Fruit fly (Drosophila melanogaster): Measurements from ENCODE around the gene CG2126.
A peak's percentile ranks its signal among the peaks of the same experiment; 100 is the strongest.

The CG2126 gene

DNA sequence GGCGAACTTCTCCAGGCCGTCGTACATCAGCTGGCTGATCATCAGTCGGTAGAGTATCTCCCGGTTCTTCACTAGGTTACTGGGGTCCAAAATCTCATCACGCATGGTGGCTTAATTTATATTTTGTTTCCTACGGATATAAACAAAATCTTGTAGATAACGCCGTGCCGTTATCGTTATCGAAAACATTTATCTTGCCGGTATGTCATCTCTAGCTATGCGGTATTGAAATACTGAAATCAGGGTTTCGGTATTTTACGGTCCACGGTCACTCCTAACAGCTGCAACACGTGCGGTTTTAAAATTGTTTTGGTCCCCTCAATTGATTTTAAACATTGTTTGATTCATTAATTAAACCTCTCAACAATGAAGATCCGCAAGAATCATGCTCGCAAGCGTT lies 39.7 kb downstream of the CG2126 start, which contains the start of the genes CstF50 and CG11563 (continued):
- TF ChIP-seq CG18011 (GFP tag; optimal IDR thresholded peaks at IDR 0.05) (no peak), Dek (tag; optimal IDR thresholded peaks at IDR 0.05) (no peak), Dfd (GFP tag; optimal IDR thresholded peaks at IDR 0.05) (no peak), phol (tag; optimal IDR thresholded peaks at IDR 0.05) (no peak), B-H2 (GFP tag; optimal IDR thresholded peaks at IDR 0.05) (no peak), D (optimal IDR thresholded peaks at IDR 0.05) (no peak), D (GFP tag; optimal IDR thresholded peaks at IDR 0.05) (no peak), CG17912 (GFP tag; optimal IDR thresholded peaks at IDR 0.05) (no peak), Nf-YC (tag; optimal IDR thresholded peaks at IDR 0.05) (no peak), CG16815 (GFP tag; optimal IDR thresholded peaks at IDR 0.05) (no peak), nerfin-2 (GFP tag; IDR thresholded peaks at IDR 0.05; ENCODE audit: partially characterized antibody) (no peak), run (tag; optimal IDR thresholded peaks at IDR 0.05) (no peak), CG10366 (GFP tag; IDR thresholded peaks at IDR 0.05) (no peak), CTCF (GFP tag; optimal IDR thresholded peaks at IDR 0.05) (no peak), CG10462 (GFP tag; optimal IDR thresholded peaks at IDR 0.05) (no peak), CG12942 (GFP tag; optimal IDR thresholded peaks at IDR 0.05) (no peak), CG9437 (GFP tag; optimal IDR thresholded peaks at IDR 0.05) (peak; percentile 7), CG17359 (tag; optimal IDR thresholded peaks at IDR 0.05) (no peak), NfI (GFP tag; optimal IDR thresholded peaks at IDR 0.05) (no peak), Myb (GFP tag; optimal IDR thresholded peaks at IDR 0.05) (no peak), CG34376 (GFP tag; optimal IDR thresholded peaks at IDR 0.05) (no peak), lov (optimal IDR thresholded peaks at IDR 0.05) (no peak), lov (GFP tag; IDR thresholded peaks at IDR 0.05) (no peak), B-H1 (GFP tag; IDR thresholded peaks at IDR 0.05) (no peak), Atf3 (GFP tag; optimal IDR thresholded peaks at IDR 0.05) (no peak), CG34422 (GFP tag; IDR thresholded peaks at IDR 0.05) (peak; percentile 81; the same call in 1 of the 3 replicates), nau (GFP tag; optimal IDR thresholded peaks at IDR 0.05) (no peak), Pdp1 (GFP tag; optimal IDR thresholded peaks at IDR 0.05) (no peak), eyg (GFP tag; optimal IDR thresholded peaks at IDR 0.05) (no peak), CG31388 (GFP tag; optimal IDR thresholded peaks at IDR 0.05) (no peak), Dip2 (GFP tag; IDR thresholded peaks at IDR 0.05) (no peak), vfl (GFP tag; optimal IDR thresholded peaks at IDR 0.05) (no peak), CG16779 (GFP tag; IDR thresholded peaks at IDR 0.05) (no peak), CG17361 (GFP tag; IDR thresholded peaks at IDR 0.05) (no peak), gem (tag; optimal IDR thresholded peaks at IDR 0.05) (no peak), eve (GFP tag; optimal IDR thresholded peaks at IDR 0.05) (no peak), CG13894 (tag; optimal IDR thresholded peaks at IDR 0.05) (no peak), chinmo (GFP tag; IDR thresholded peaks at IDR 0.05; ENCODE audit: partially characterized antibody) (peak; percentile 71; the same call in 2 of the 4 replicates), CG15011 (GFP tag; optimal IDR thresholded peaks at IDR 0.05) (no peak), CG15601 (tag; optimal IDR thresholded peaks at IDR 0.05) (no peak), CG42726 (GFP tag; IDR thresholded peaks at IDR 0.05; ENCODE audit: partially characterized antibody) (no peak), CG31441 (GFP tag; IDR thresholded peaks at IDR 0.05) (no peak), sob (GFP tag; IDR thresholded peaks at IDR 0.05) (no peak), CG4424 (GFP tag; optimal IDR thresholded peaks at IDR 0.05) (no peak), onecut (GFP tag; IDR thresholded peaks at IDR 0.05) (no peak), ind (GFP tag; optimal IDR thresholded peaks at IDR 0.05) (no peak), MBD-R2 (GFP tag; IDR thresholded peaks at IDR 0.05) (peak; percentile 80), en (GFP tag; optimal IDR thresholded peaks at IDR 0.05) (no peak), Sry-δ (GFP tag; optimal IDR thresholded peaks at IDR 0.05) (peak; percentile 88), psq (GFP tag; optimal IDR thresholded peaks at IDR 0.05) (no peak), pros (GFP tag; optimal IDR thresholded peaks at IDR 0.05) (no peak), CG2202 (tag; optimal IDR thresholded peaks at IDR 0.05) (no peak), Hr78 (GFP tag; optimal IDR thresholded peaks at IDR 0.05) (no peak)

All from whole organism, embryonic.